Fruit fly (Drosophila melanogaster) whole organism, embryonic: Measurements from ENCODE around the gene Cpr11B.
A peak's percentile ranks its signal among the peaks of the same experiment; 100 is the strongest.

Experiments used
- Antp ChIP-seq: fragments of 200-800 bp; sonication (Bioruptor generic); optimal IDR thresholded peaks from 3 replicates; lab custom pipeline; 2016; ENCODE audit warnings: missing biosample characterization, missing genetic modification characterization
- Bgb ChIP-seq: fragments of 200-800 bp; sonication (Bioruptor generic); IDR thresholded peaks from 2 replicates; pipeline ENCODE4 v1.3.6; 2022; ENCODE audit warnings: missing biosample characterization, missing genetic modification characterization; ENCODE audit not compliant: partially characterized antibody
- CG10979 ChIP-seq: fragments of 200-800 bp; sonication (Bioruptor generic); optimal IDR thresholded peaks from 2 replicates; lab custom pipeline; 2018; ENCODE audit warnings: missing biosample characterization, mild to moderate bottlenecking, missing genetic modification characterization, moderate library complexity
- CG11093 ChIP-seq: fragments of 200-800 bp; sonication (Bioruptor generic); IDR thresholded peaks from 3 replicates; pipeline ENCODE4 v1.3.6; 2022; ENCODE audit warnings: missing biosample characterization, missing genetic modification characterization
- CG14965 ChIP-seq: fragments of 200-800 bp; sonication (Bioruptor generic); optimal IDR thresholded peaks from 2 replicates; lab custom pipeline; 2016; ENCODE audit warnings: missing biosample characterization, missing genetic modification characterization, borderline replicate concordance
- CG15073 ChIP-seq: fragments of 200-800 bp; sonication (Bioruptor generic); optimal IDR thresholded peaks from 2 replicates; lab custom pipeline; 2016; ENCODE audit warnings: missing biosample characterization, missing genetic modification characterization
- CG1647 ChIP-seq: fragments of 200-800 bp; sonication (Bioruptor generic); optimal IDR thresholded peaks from 3 replicates; lab custom pipeline; 2016; ENCODE audit warnings: missing biosample characterization, missing genetic modification characterization
- CG3838 ChIP-seq: fragments of 200-800 bp; sonication (Bioruptor generic); optimal IDR thresholded peaks from 3 replicates; lab custom pipeline; 2016; ENCODE audit warnings: missing biosample characterization, missing genetic modification characterization
- CG3847 ChIP-seq: fragments of 200-800 bp; sonication (Bioruptor generic); IDR thresholded peaks from 2 replicates; pipeline ENCODE4 v1.3.6; 2022; ENCODE audit warnings: missing biosample characterization, missing genetic modification characterization
- CG4360 ChIP-seq: fragments of 200-800 bp; sonication (Bioruptor generic); IDR thresholded peaks from 2 replicates; pipeline ENCODE4 v1.3.6; 2022; ENCODE audit warnings: missing biosample characterization, missing genetic modification characterization
- CG7786 ChIP-seq: fragments of 200-800 bp; sonication (Bioruptor generic); optimal IDR thresholded peaks from 2 replicates; lab custom pipeline; 2016; ENCODE audit warnings: missing biosample characterization, missing genetic modification characterization
- CG8924 ChIP-seq: fragments of 200-800 bp; optimal IDR thresholded peaks from 3 replicates; lab custom pipeline; 2019; ENCODE audit warnings: missing biosample characterization, mild to moderate bottlenecking, missing genetic modification characterization, moderate library complexity
- D19B ChIP-seq: fragments of 200-800 bp; sonication (Bioruptor generic); optimal IDR thresholded peaks from 2 replicates; lab custom pipeline; 2017; ENCODE audit warnings: missing biosample characterization, mild to moderate bottlenecking, missing genetic modification characterization
- Doc2 ChIP-seq: fragments of 200-800 bp; sonication (Bioruptor generic); IDR thresholded peaks from 2 replicates; pipeline ENCODE4 v1.3.6; 2022; ENCODE audit warnings: missing biosample characterization, missing genetic modification characterization
- Dref ChIP-seq: fragments of 200-800 bp; sonication (Bioruptor generic); IDR thresholded peaks from 2 replicates; pipeline ENCODE4 v1.3.6; 2022; ENCODE audit warnings: missing biosample characterization, missing genetic modification characterization
- HLHmδ ChIP-seq: fragments of 200-800 bp; sonication (Bioruptor generic); optimal IDR thresholded peaks from 2 replicates; lab custom pipeline; 2018; ENCODE audit warnings: missing biosample characterization, mild to moderate bottlenecking, missing genetic modification characterization, moderate library complexity
- Hmr ChIP-seq: fragments of 200-800 bp; sonication (Bioruptor generic); optimal IDR thresholded peaks from 3 replicates; lab custom pipeline; 2017; ENCODE audit warnings: mild to moderate bottlenecking, missing biosample characterization, missing genetic modification reagents, missing genetic modification characterization
- Hsf ChIP-seq: fragments of 200-800 bp; sonication (Bioruptor generic); optimal IDR thresholded peaks from 3 replicates; lab custom pipeline; 2016; ENCODE audit warnings: missing biosample characterization, missing genetic modification characterization
- Jarid2 ChIP-seq: fragments of 200-800 bp; sonication (Bioruptor generic); optimal IDR thresholded peaks from 3 replicates; lab custom pipeline; 2017; ENCODE audit warnings: mild to moderate bottlenecking, missing biosample characterization, missing genetic modification reagents, missing genetic modification characterization
- Kr ChIP-seq: fragments of 200-800 bp; sonication (Bioruptor generic); optimal IDR thresholded peaks from 2 replicates; lab custom pipeline; 2017; ENCODE audit warnings: missing biosample characterization, mild to moderate bottlenecking, missing genetic modification characterization
- Lhr ChIP-seq: fragments of 200-800 bp; sonication (Bioruptor generic); optimal IDR thresholded peaks from 3 replicates; lab custom pipeline; 2017; ENCODE audit warnings: mild to moderate bottlenecking, missing biosample characterization, missing genetic modification reagents, missing genetic modification characterization
- Lim3 ChIP-seq: fragments of 200-800 bp; sonication (Bioruptor generic); IDR thresholded peaks from 2 replicates; pipeline ENCODE4 v1.3.6; 2022; ENCODE audit warnings: missing biosample characterization, missing genetic modification characterization
- Myb ChIP-seq: fragments of 200-800 bp; sonication (Bioruptor generic); optimal IDR thresholded peaks from 2 replicates; lab custom pipeline; 2016; ENCODE audit warnings: missing biosample characterization, missing genetic modification characterization
- Neu2 ChIP-seq: fragments of 200-800 bp; sonication (Bioruptor generic); optimal IDR thresholded peaks from 3 replicates; lab custom pipeline; 2016; ENCODE audit warnings: missing biosample characterization, missing genetic modification characterization, borderline replicate concordance
- Side ChIP-seq: fragments of 200-800 bp; sonication (Bioruptor generic); optimal IDR thresholded peaks from 2 replicates; lab custom pipeline; 2016; ENCODE audit warnings: missing biosample characterization, missing genetic modification characterization
- Spps ChIP-seq: fragments of 200-800 bp; sonication (Bioruptor generic); optimal IDR thresholded peaks from 2 replicates; lab custom pipeline; 2018; ENCODE audit warnings: missing biosample characterization, mild to moderate bottlenecking, missing genetic modification characterization
- Sry-δ ChIP-seq: fragments of 200-800 bp; sonication (Bioruptor generic); optimal IDR thresholded peaks from 2 replicates; lab custom pipeline; 2016; ENCODE audit warnings: missing biosample characterization, missing genetic modification characterization
- Stat92E ChIP-seq, 3 experiments: fragments of >200 bp in 2 of 3; fragments of 200-800 bp in 1 of 3; sonication (Bioruptor generic) in 1 of 3; optimal IDR thresholded peaks; 2 replicates each; lab custom pipeline; 2017 to 2019; ENCODE audit warnings: missing biosample characterization in 3 of 3, missing genetic modification characterization in 3 of 3, mild to moderate bottlenecking in 1 of 3, moderate library complexity in 1 of 3
- Xrp1 ChIP-seq: fragments of 200-800 bp; sonication (Bioruptor generic); IDR thresholded peaks from 2 replicates; pipeline ENCODE4 v1.3.6; 2022; ENCODE audit warnings: missing biosample characterization, missing genetic modification characterization
- abd-A ChIP-seq: fragments of 200-800 bp; sonication (Bioruptor generic); optimal IDR thresholded peaks from 3 replicates; lab custom pipeline; 2019; ENCODE audit warnings: missing biosample characterization, mild to moderate bottlenecking, missing genetic modification characterization, moderate library complexity
- bowl ChIP-seq: fragments of 200-800 bp; sonication (Bioruptor generic); IDR thresholded peaks from 2 replicates; pipeline ENCODE4 v1.3.6; 2022; ENCODE audit warnings: missing biosample characterization, missing genetic modification characterization
- btn ChIP-seq: fragments of 200-800 bp; sonication (Bioruptor generic); optimal IDR thresholded peaks from 2 replicates; lab custom pipeline; 2016; ENCODE audit warnings: missing biosample characterization, missing genetic modification characterization
- cad ChIP-seq: fragments of >200 bp; optimal IDR thresholded peaks from 2 replicates; lab custom pipeline; 2017; ENCODE audit warnings: missing biosample characterization, missing genetic modification characterization
- grn ChIP-seq: fragments of 200-800 bp; sonication (Bioruptor generic); optimal IDR thresholded peaks from 3 replicates; lab custom pipeline; 2017; ENCODE audit warnings: missing biosample characterization, missing genetic modification characterization
- insv ChIP-seq, 2 experiments: fragments of 200-800 bp; sonication (Bioruptor generic); optimal IDR thresholded peaks; 3 replicates each; lab custom pipeline; 2016 to 2018; ENCODE audit warnings: missing biosample characterization in 2 of 2, missing genetic modification characterization in 2 of 2
- inv ChIP-seq: fragments of 200-800 bp; sonication (Bioruptor generic); IDR thresholded peaks from 2 replicates; pipeline ENCODE4 v1.3.6; 2022; ENCODE audit warnings: missing biosample characterization, missing genetic modification characterization; ENCODE audit not compliant: partially characterized antibody
- kah ChIP-seq: fragments of 200-800 bp; sonication (Bioruptor generic); optimal IDR thresholded peaks from 2 replicates; lab custom pipeline; 2018; ENCODE audit warnings: missing biosample characterization, mild to moderate bottlenecking, missing genetic modification characterization
- mirr ChIP-seq: fragments of 200-800 bp; sonication (Bioruptor generic); optimal IDR thresholded peaks from 3 replicates; lab custom pipeline; 2018; ENCODE audit warnings: missing biosample characterization, mild to moderate bottlenecking, missing genetic modification characterization
- pita ChIP-seq: fragments of 200-800 bp; sonication (Bioruptor generic); optimal IDR thresholded peaks from 2 replicates; lab custom pipeline; 2017; ENCODE audit warnings: missing biosample characterization, mild to moderate bottlenecking, missing genetic modification characterization
- pzg ChIP-seq: fragments of 200-800 bp; sonication (Bioruptor generic); optimal IDR thresholded peaks from 3 replicates; lab custom pipeline; 2018; ENCODE audit warnings: missing biosample characterization, mild to moderate bottlenecking, missing genetic modification characterization, moderate library complexity
- row ChIP-seq: fragments of 200-800 bp; sonication (Bioruptor generic); IDR thresholded peaks from 3 replicates; pipeline ENCODE4 v1.3.6; 2022; ENCODE audit warnings: missing biosample characterization, missing genetic modification characterization
- sd ChIP-seq: fragments of 200-800 bp; sonication (Bioruptor generic); optimal IDR thresholded peaks from 3 replicates; lab custom pipeline; 2018; ENCODE audit warnings: missing biosample characterization, mild to moderate bottlenecking, missing genetic modification characterization, moderate library complexity
- sens ChIP-seq: fragments of 200-800 bp; sonication (Bioruptor generic); peaks from one replicate; lab custom pipeline; 2016; ENCODE audit warnings: missing biosample characterization, missing genetic modification characterization
- sima ChIP-seq: fragments of 200-800 bp; sonication (Bioruptor generic); optimal IDR thresholded peaks from 2 replicates; lab custom pipeline; 2016; ENCODE audit warnings: missing biosample characterization, missing genetic modification characterization
- slbo ChIP-seq: fragments of 200-800 bp; sonication (Bioruptor generic); IDR thresholded peaks from 2 replicates; pipeline ENCODE4 v1.3.6; 2022; ENCODE audit warnings: missing biosample characterization, missing genetic modification characterization
- sob ChIP-seq: fragments of 200-800 bp; sonication (Bioruptor generic); IDR thresholded peaks from 2 replicates; pipeline ENCODE4 v1.3.6; 2022; ENCODE audit warnings: missing biosample characterization, missing genetic modification characterization
- sqz ChIP-seq: fragments of 200-800 bp; sonication (Bioruptor generic); optimal IDR thresholded peaks from 3 replicates; lab custom pipeline; 2018; ENCODE audit warnings: missing biosample characterization, mild to moderate bottlenecking, missing genetic modification characterization
- tin ChIP-seq: fragments of 200-800 bp; sonication (Bioruptor generic); optimal IDR thresholded peaks from 3 replicates; lab custom pipeline; 2016; ENCODE audit warnings: missing biosample characterization, missing genetic modification characterization
- trh ChIP-seq: fragments of 200-800 bp; sonication (Bioruptor generic); optimal IDR thresholded peaks from 2 replicates; lab custom pipeline; 2016; ENCODE audit warnings: missing biosample characterization, missing genetic modification characterization
- tx ChIP-seq: fragments of 200-800 bp; sonication (Bioruptor generic); optimal IDR thresholded peaks from 2 replicates; lab custom pipeline; 2016; ENCODE audit warnings: missing biosample characterization, missing genetic modification characterization
- unc-4 ChIP-seq: fragments of 200-800 bp; sonication (Bioruptor generic); IDR thresholded peaks from 2 replicates; pipeline ENCODE4 v1.3.6; 2022; ENCODE audit warnings: missing biosample characterization, missing genetic modification characterization; ENCODE audit not compliant: partially characterized antibody
- zen ChIP-seq: fragments of 200-800 bp; sonication (Bioruptor generic); optimal IDR thresholded peaks from 3 replicates; lab custom pipeline; 2018; ENCODE audit warnings: missing biosample characterization, mild to moderate bottlenecking, missing genetic modification characterization, moderate library complexity

Cpr11B gene

dm6 chrX:12567663-12568062 lies 14.7 kb downstream of the Cpr11B start (continued):
- TF ChIP-seq Lim3 (GFP tag; lab: Robert Waterston, UW): 0 out of 2 replicates have a peak, but pooled peaks have one; percentile 31
- TF ChIP-seq CG3838 (GFP tag; lab: Kevin White, UChicago): no peak
- no peak for TF ChIP-seq btn
- TF ChIP-seq CG15073 (GFP tag; lab: Kevin White, UChicago): no peak
- TF ChIP-seq kah: peak; percentile 65
- no peak for TF ChIP-seq sima (GFP tag; lab: Kevin White, UChicago)
- no peak for TF ChIP-seq HLHmδ
- no peak for TF ChIP-seq CG4360 (GFP tag; lab: Robert Waterston, UW)
- no peak for TF ChIP-seq pzg (GFP tag; lab: Kevin White, UChicago)
- TF ChIP-seq sqz (GFP tag; lab: Kevin White, UChicago): peak; percentile 75
- TF ChIP-seq cad (GFP tag; lab: Kevin White, UChicago): no peak
- TF ChIP-seq sens (GFP tag; lab: Kevin White, UChicago): no peak
- TF ChIP-seq CG3847 (GFP tag; lab: Robert Waterston, UW): peak; percentile 84
- no peak for TF ChIP-seq Stat92E (GFP tag; optimal IDR thresholded peaks at IDR 0.05; lab: Kevin White, UChicago)
- no peak for TF ChIP-seq Bgb
- peak; percentile 53 for TF ChIP-seq D19B
- TF ChIP-seq trh (GFP tag; lab: Kevin White, UChicago): no peak
- TF ChIP-seq Doc2 (GFP tag; lab: Robert Waterston, UW): no peak
- TF ChIP-seq Spps (tag; lab: Kevin White, UChicago): no peak
- TF ChIP-seq Kr: no peak
- TF ChIP-seq CG1647: no peak
- TF ChIP-seq Xrp1: peak; percentile 81
- TF ChIP-seq mirr (GFP tag; lab: Kevin White, UChicago): no peak
- TF ChIP-seq pita (GFP tag; lab: Kevin White, UChicago): no peak
- TF ChIP-seq bowl (GFP tag; lab: Robert Waterston, UW): no peak
- peak; percentile 52 for TF ChIP-seq sd (tag; lab: Kevin White, UChicago)
- TF ChIP-seq insv (GFP tag; optimal IDR thresholded peaks at IDR 0.05; lab: Kevin White, UChicago): peak in 1 of 2 experiments; percentile 40
- peak; percentile 87 for TF ChIP-seq CG8924 (tag; lab: Kevin White, UChicago)
- peak; percentile 86 for TF ChIP-seq sob (GFP tag; lab: Robert Waterston, UW)
- TF ChIP-seq Sry-δ (GFP tag; lab: Kevin White, UChicago): no peak
- no peak for TF ChIP-seq inv (GFP tag; lab: Robert Waterston, UW)
- TF ChIP-seq unc-4 (GFP tag; lab: Robert Waterston, UW): no peak
- TF ChIP-seq CG14965: no peak
- no peak for TF ChIP-seq Myb (GFP tag; lab: Kevin White, UChicago)
- peak; percentile 72 for TF ChIP-seq CG10979
- no peak for TF ChIP-seq Antp (GFP tag; lab: Kevin White, UChicago)
- no peak for TF ChIP-seq Lhr (GFP tag; lab: Kevin White, UChicago)
- no peak for TF ChIP-seq grn
- TF ChIP-seq tin (GFP tag; lab: Kevin White, UChicago): peak; percentile 66
- peak; percentile 65; the same call in 2 of the 3 replicates for TF ChIP-seq CG11093 (GFP tag; lab: Robert Waterston, UW)
- TF ChIP-seq Dref (GFP tag; lab: Robert Waterston, UW): no peak
- peak; percentile 14 for TF ChIP-seq Jarid2 (GFP tag; lab: Kevin White, UChicago)
- peak; percentile 84 for TF ChIP-seq row (GFP tag; lab: Robert Waterston, UW)
- peak; percentile 51 for TF ChIP-seq abd-A (tag; lab: Kevin White, UChicago)
- TF ChIP-seq CG7786 (GFP tag; lab: Kevin White, UChicago): no peak
- TF ChIP-seq Hmr (GFP tag; lab: Kevin White, UChicago): peak; percentile 94
- TF ChIP-seq tx: no peak
- TF ChIP-seq Hsf (GFP tag; lab: Kevin White, UChicago): no peak
- peak; percentile 82 for TF ChIP-seq slbo (GFP tag; lab: Robert Waterston, UW)
- TF ChIP-seq Neu2 (GFP tag; lab: Kevin White, UChicago): no peak
- TF ChIP-seq zen: no peak
- TF ChIP-seq Side (GFP tag; lab: Kevin White, UChicago): no peak
